Worm (Caenorhabditis elegans): ENCODE results near the gene vha-7.

- no peak for TF ChIP-seq ceh-28 (tag; optimal IDR thresholded peaks at IDR 0.05)
- no peak for TF ChIP-seq ama-1 (optimal IDR thresholded peaks at IDR 0.05)
- no peak for TF ChIP-seq nhr-237 (tag; optimal IDR thresholded peaks at IDR 0.05)
- no peak for TF ChIP-seq pha-4 (tag; optimal IDR thresholded peaks at IDR 0.05)
- TF ChIP-seq unc-62 (GFP tag; optimal IDR thresholded peaks at IDR 0.05): no peak
- no peak for TF ChIP-seq nhr-28 (tag; optimal IDR thresholded peaks at IDR 0.05)
- peak; percentile 10 for TF ChIP-seq snpc-4 (tag; optimal IDR thresholded peaks at IDR 0.05)
- TF ChIP-seq fos-1 (tag; optimal IDR thresholded peaks at IDR 0.05): no peak
- no peak for TF ChIP-seq zag-1 (tag; optimal IDR thresholded peaks at IDR 0.05)
Observed at ce11 chrIV:12651570-12651969, 11.3 kb downstream of the vha-7 start.
